Fruit fly (Drosophila melanogaster) whole organism, embryonic: ENCODE data around the gene CG8301.

Source experiments
- Adf1 ChIP-seq: fragments of 200-800 bp; sonication (Bioruptor generic); IDR thresholded peaks from 2 replicates; pipeline ENCODE4 v1.3.6; 2022; ENCODE audit warnings: missing biosample characterization, missing genetic modification characterization
- CG11085 ChIP-seq: fragments of 200-800 bp; sonication (Bioruptor generic); IDR thresholded peaks from 2 replicates; pipeline ENCODE4 v1.3.6; 2022; ENCODE audit warnings: missing biosample characterization, missing genetic modification characterization
- CG11456 ChIP-seq: fragments of 200-800 bp; sonication (Bioruptor generic); IDR thresholded peaks from 3 replicates; pipeline ENCODE4 v1.3.6; 2022; ENCODE audit warnings: missing biosample characterization, missing genetic modification characterization
- CG14965 ChIP-seq: fragments of 200-800 bp; sonication (Bioruptor generic); optimal IDR thresholded peaks from 2 replicates; lab custom pipeline; 2016; ENCODE audit warnings: missing biosample characterization, missing genetic modification characterization, borderline replicate concordance
- CG1529 ChIP-seq: fragments of 200-800 bp; sonication (Bioruptor generic); optimal IDR thresholded peaks from 3 replicates; lab custom pipeline; 2018; ENCODE audit warnings: missing biosample characterization, missing genetic modification characterization
- CG16779 ChIP-seq: fragments of 200-800 bp; sonication (Bioruptor generic); IDR thresholded peaks from 2 replicates; pipeline ENCODE4 v1.3.6; 2022; ENCODE audit warnings: missing biosample characterization, missing genetic modification characterization
- CG16813 ChIP-seq: fragments of 200-800 bp; sonication (Bioruptor generic); IDR thresholded peaks from 3 replicates; pipeline ENCODE4 v1.3.6; 2022; ENCODE audit warnings: missing biosample characterization, missing genetic modification characterization; ENCODE audit not compliant: partially characterized antibody
- CG17385 ChIP-seq: fragments of 200-800 bp; sonication (Bioruptor generic); optimal IDR thresholded peaks from 3 replicates; lab custom pipeline; 2018; ENCODE audit warnings: missing biosample characterization, mild to moderate bottlenecking, missing genetic modification characterization
- CG17802 ChIP-seq: fragments of 200-800 bp; sonication (Bioruptor generic); optimal IDR thresholded peaks from 2 replicates; lab custom pipeline; 2018; ENCODE audit warnings: missing biosample characterization, mild to moderate bottlenecking, missing genetic modification characterization, moderate library complexity
- CG18476 ChIP-seq: fragments of 200-800 bp; sonication (Bioruptor generic); optimal IDR thresholded peaks from 2 replicates; lab custom pipeline; 2016; ENCODE audit warnings: missing biosample characterization, mild to moderate bottlenecking, missing genetic modification characterization
- CG18599 ChIP-seq: fragments of 200-800 bp; sonication (Bioruptor generic); optimal IDR thresholded peaks from 3 replicates; lab custom pipeline; 2017; ENCODE audit warnings: missing biosample characterization, missing genetic modification characterization, mild to moderate bottlenecking, moderate library complexity, missing genetic modification reagents
- CG2678 ChIP-seq: fragments of 200-800 bp; sonication (Bioruptor generic); optimal IDR thresholded peaks from 3 replicates; lab custom pipeline; 2019; ENCODE audit warnings: missing biosample characterization, mild to moderate bottlenecking, missing genetic modification characterization, moderate library complexity
- CG31388 ChIP-seq: fragments of 200-800 bp; sonication (Bioruptor generic); optimal IDR thresholded peaks from 2 replicates; lab custom pipeline; 2016; ENCODE audit warnings: missing biosample characterization, missing genetic modification characterization
- CG3163 ChIP-seq: fragments of 200-800 bp; sonication (Bioruptor generic); optimal IDR thresholded peaks from 3 replicates; lab custom pipeline; 2016; ENCODE audit warnings: missing biosample characterization, missing genetic modification characterization
- CG4617 ChIP-seq: fragments of 200-800 bp; sonication (Bioruptor generic); optimal IDR thresholded peaks from 3 replicates; lab custom pipeline; 2016; ENCODE audit warnings: missing biosample characterization, missing genetic modification characterization, borderline replicate concordance
- CG4730 ChIP-seq: fragments of 200-800 bp; sonication (Bioruptor generic); IDR thresholded peaks from 2 replicates; pipeline ENCODE4 v1.3.6; 2022; ENCODE audit warnings: missing biosample characterization, missing genetic modification characterization
- CG5180 ChIP-seq: fragments of 200-800 bp; sonication (Bioruptor generic); optimal IDR thresholded peaks from 3 replicates; lab custom pipeline; 2017; ENCODE audit warnings: missing biosample characterization, missing genetic modification characterization, mild to moderate bottlenecking, moderate library complexity, missing genetic modification reagents
- CG7987 ChIP-seq: fragments of 200-800 bp; sonication (Bioruptor generic); optimal IDR thresholded peaks from 2 replicates; lab custom pipeline; 2018; ENCODE audit warnings: missing biosample characterization, mild to moderate bottlenecking, missing genetic modification characterization, moderate library complexity
- CG9215 ChIP-seq: fragments of 200-800 bp; sonication (Bioruptor generic); IDR thresholded peaks from 2 replicates; pipeline ENCODE4 v1.3.6; 2022; ENCODE audit warnings: missing biosample characterization, missing genetic modification characterization
- CTCF ChIP-seq: fragments of 200-800 bp; sonication (Bioruptor generic); optimal IDR thresholded peaks from 2 replicates; lab custom pipeline; 2017; ENCODE audit warnings: missing biosample characterization, mild to moderate bottlenecking, missing genetic modification characterization, moderate library complexity
- Gsc ChIP-seq: fragments of 200-800 bp; sonication (Bioruptor generic); IDR thresholded peaks from 2 replicates; pipeline ENCODE4 v1.3.6; 2022; ENCODE audit warnings: missing biosample characterization, missing genetic modification characterization
- Hmr ChIP-seq: fragments of 200-800 bp; sonication (Bioruptor generic); optimal IDR thresholded peaks from 3 replicates; lab custom pipeline; 2017; ENCODE audit warnings: mild to moderate bottlenecking, missing biosample characterization, missing genetic modification reagents, missing genetic modification characterization
- Hsf ChIP-seq: fragments of 200-800 bp; sonication (Bioruptor generic); optimal IDR thresholded peaks from 3 replicates; lab custom pipeline; 2016; ENCODE audit warnings: missing biosample characterization, missing genetic modification characterization
- Lhr ChIP-seq: fragments of 200-800 bp; sonication (Bioruptor generic); optimal IDR thresholded peaks from 3 replicates; lab custom pipeline; 2017; ENCODE audit warnings: mild to moderate bottlenecking, missing biosample characterization, missing genetic modification reagents, missing genetic modification characterization
- MBD-R2 ChIP-seq: fragments of 200-800 bp; sonication (Bioruptor generic); IDR thresholded peaks from 2 replicates; pipeline ENCODE4 v1.3.6; 2022; ENCODE audit warnings: missing biosample characterization, missing genetic modification characterization
- MTF-1 ChIP-seq: fragments of 200-800 bp; sonication (Bioruptor generic); optimal IDR thresholded peaks from 2 replicates; lab custom pipeline; 2018; ENCODE audit warnings: missing biosample characterization, mild to moderate bottlenecking, missing genetic modification characterization, borderline replicate concordance
- Max ChIP-seq: fragments of 200-800 bp; sonication (Bioruptor generic); optimal IDR thresholded peaks from 2 replicates; lab custom pipeline; 2016; ENCODE audit warnings: missing biosample characterization, mild to moderate bottlenecking, missing genetic modification characterization
- Mes4 ChIP-seq: fragments of 200-800 bp; sonication (Bioruptor generic); optimal IDR thresholded peaks from 2 replicates; lab custom pipeline; 2016; ENCODE audit warnings: missing biosample characterization, missing genetic modification characterization
- Poxn ChIP-seq: fragments of 200-800 bp; sonication (Bioruptor generic); IDR thresholded peaks from 2 replicates; pipeline ENCODE4 v1.3.6; 2022; ENCODE audit warnings: missing biosample characterization, missing genetic modification characterization
- Sry-δ ChIP-seq: fragments of 200-800 bp; sonication (Bioruptor generic); optimal IDR thresholded peaks from 2 replicates; lab custom pipeline; 2016; ENCODE audit warnings: missing biosample characterization, missing genetic modification characterization
- TFAM ChIP-seq: fragments of 200-800 bp; sonication (Bioruptor generic); optimal IDR thresholded peaks from 2 replicates; lab custom pipeline; 2017; ENCODE audit warnings: missing biosample characterization, missing genetic modification characterization, inconsistent platforms
- ara ChIP-seq: fragments of 200-800 bp; sonication (Bioruptor generic); IDR thresholded peaks from 2 replicates; pipeline ENCODE4 v1.3.6; 2022; ENCODE audit warnings: missing biosample characterization, missing genetic modification characterization
- corto ChIP-seq: fragments of 200-800 bp; sonication (Bioruptor generic); optimal IDR thresholded peaks from 2 replicates; lab custom pipeline; 2016; ENCODE audit warnings: missing biosample characterization, mild to moderate bottlenecking, missing genetic modification characterization, moderate library complexity
- crc ChIP-seq: fragments of 200-800 bp; sonication (Bioruptor generic); optimal IDR thresholded peaks from 2 replicates; lab custom pipeline; 2016; ENCODE audit warnings: missing biosample characterization, missing genetic modification characterization
- croc ChIP-seq: fragments of 200-800 bp; sonication (Bioruptor generic); conservative IDR thresholded peaks from 3 replicates; pipeline ENCODE4 v1.3.6; 2022; ENCODE audit warnings: missing biosample characterization, missing genetic modification characterization
- emc ChIP-seq: fragments of 200-800 bp; sonication (Bioruptor generic); optimal IDR thresholded peaks from 2 replicates; lab custom pipeline; 2016; ENCODE audit warnings: missing biosample characterization, missing genetic modification characterization
- eve ChIP-seq, 2 experiments: fragments of >200 bp; optimal IDR thresholded peaks; 2 replicates each; lab custom pipeline; 2017; ENCODE audit warnings: missing biosample characterization in 2 of 2, missing genetic modification characterization in 2 of 2
- fu2 ChIP-seq: fragments of 200-800 bp; sonication (Bioruptor generic); optimal IDR thresholded peaks from 2 replicates; lab custom pipeline; 2016; ENCODE audit warnings: missing biosample characterization, missing genetic modification characterization
- gsb ChIP-seq: fragments of 200-800 bp; sonication (Bioruptor generic); IDR thresholded peaks from 2 replicates; pipeline ENCODE4 v1.3.6; 2022; ENCODE audit warnings: missing biosample characterization, missing genetic modification characterization
- ken ChIP-seq: fragments of 200-800 bp; sonication (Bioruptor generic); IDR thresholded peaks from 3 replicates; pipeline ENCODE4 v1.3.6; 2022; ENCODE audit warnings: missing biosample characterization, missing genetic modification characterization
- lab ChIP-seq: fragments of 200-800 bp; sonication (Bioruptor generic); optimal IDR thresholded peaks from 3 replicates; lab custom pipeline; 2017; ENCODE audit warnings: missing biosample characterization, missing genetic modification characterization, mild to moderate bottlenecking, moderate library complexity, missing genetic modification reagents
- lmd ChIP-seq: fragments of 200-800 bp; sonication (Bioruptor generic); IDR thresholded peaks from 2 replicates; pipeline ENCODE4 v1.3.6; 2022; ENCODE audit warnings: missing biosample characterization, missing genetic modification characterization
- mam ChIP-seq: fragments of 200-800 bp; sonication (Bioruptor generic); optimal IDR thresholded peaks from 3 replicates; lab custom pipeline; 2016; ENCODE audit warnings: missing biosample characterization, missing genetic modification characterization
- pb ChIP-seq: fragments of 200-800 bp; sonication (Bioruptor generic); optimal IDR thresholded peaks from 3 replicates; lab custom pipeline; 2016; ENCODE audit warnings: missing biosample characterization, missing genetic modification characterization
- ro ChIP-seq: fragments of 200-800 bp; sonication (Bioruptor generic); IDR thresholded peaks from 2 replicates; pipeline ENCODE4 v1.3.6; 2022; ENCODE audit warnings: missing biosample characterization, missing genetic modification characterization
- slou ChIP-seq: fragments of 200-800 bp; sonication (Bioruptor generic); optimal IDR thresholded peaks from 3 replicates; lab custom pipeline; 2016; ENCODE audit warnings: missing biosample characterization, missing genetic modification characterization
- tgo ChIP-seq: fragments of 200-800 bp; sonication (Bioruptor generic); IDR thresholded peaks from 3 replicates; pipeline ENCODE4 v1.3.6; 2022; ENCODE audit warnings: missing biosample characterization, missing genetic modification characterization
- tx ChIP-seq: fragments of 200-800 bp; sonication (Bioruptor generic); optimal IDR thresholded peaks from 2 replicates; lab custom pipeline; 2016; ENCODE audit warnings: missing biosample characterization, missing genetic modification characterization
- vfl ChIP-seq: fragments of 200-800 bp; sonication (Bioruptor generic); optimal IDR thresholded peaks from 2 replicates; lab custom pipeline; 2016; ENCODE audit warnings: missing biosample characterization, missing genetic modification characterization
- vnd ChIP-seq: fragments of 200-800 bp; sonication (Bioruptor generic); IDR thresholded peaks from 3 replicates; pipeline ENCODE4 v1.3.6; 2022; ENCODE audit warnings: missing biosample characterization, missing genetic modification characterization; ENCODE audit not compliant: partially characterized antibody
- zen ChIP-seq: fragments of 200-800 bp; sonication (Bioruptor generic); optimal IDR thresholded peaks from 3 replicates; lab custom pipeline; 2018; ENCODE audit warnings: missing biosample characterization, mild to moderate bottlenecking, missing genetic modification characterization, moderate library complexity
- zf30C ChIP-seq: fragments of 200-800 bp; sonication (Bioruptor generic); optimal IDR thresholded peaks from 3 replicates; lab custom pipeline; 2018; ENCODE audit warnings: missing biosample characterization, mild to moderate bottlenecking, missing genetic modification characterization

CG8301 gene

dm6 chr3R:9613124-9613523 lies 32.0 kb downstream of the CG8301 start (continued):
- TF ChIP-seq Poxn (0 out of 2 replicates have a peak, but pooled peaks have one; percentile 8), TFAM (no peak), Sry-δ (GFP tag; lab: Kevin White, UChicago) (peak; percentile 42), tx (GFP tag; lab: Kevin White, UChicago) (no peak), eve (GFP tag; optimal IDR thresholded peaks at IDR 0.05; lab: Kevin White, UChicago) (peak in 1 of 2 experiments; percentile 56), CTCF (no peak), mam (GFP tag; lab: Kevin White, UChicago) (peak; percentile 67), CG18599 (GFP tag; lab: Kevin White, UChicago) (peak; percentile 81), lab (GFP tag; lab: Kevin White, UChicago) (peak; percentile 90), CG17802 (tag; lab: Kevin White, UChicago) (no peak), CG1529 (GFP tag; lab: Kevin White, UChicago) (no peak), CG31388 (peak; percentile 13), ro (no peak), vfl (GFP tag; lab: Kevin White, UChicago) (no peak), CG9215 (GFP tag; lab: Robert Waterston, UW) (peak; percentile 32; the same call in 1 of the 2 replicates), vnd (GFP tag; lab: Robert Waterston, UW) (no peak), fu2 (GFP tag; lab: Kevin White, UChicago) (no peak), lmd (GFP tag; lab: Robert Waterston, UW) (peak; percentile 61), MBD-R2 (GFP tag; lab: Robert Waterston, UW) (peak; percentile 33; the same call in 1 of the 2 replicates), CG18476 (peak; percentile 59), tgo (GFP tag; lab: Robert Waterston, UW) (peak; percentile 66), CG3163 (GFP tag; lab: Kevin White, UChicago) (no peak), ken (GFP tag; lab: Robert Waterston, UW) (0 out of 3 replicates have a peak, but pooled peaks have one; percentile 5), Hmr (GFP tag; lab: Kevin White, UChicago) (peak; percentile 58), CG7987 (GFP tag; lab: Kevin White, UChicago) (peak; percentile 20), pb (peak; percentile 22), Adf1 (no peak; the same call in 1 of the 2 replicates), CG4730 (GFP tag; lab: Robert Waterston, UW) (no peak), CG11085 (GFP tag; lab: Robert Waterston, UW) (0 out of 2 replicates have a peak, but pooled peaks have one; percentile 32), Hsf (peak; percentile 56), gsb (GFP tag; lab: Robert Waterston, UW) (no peak), CG16813 (GFP tag; lab: Robert Waterston, UW) (no peak), emc (GFP tag; lab: Kevin White, UChicago) (peak; percentile 52), ara (GFP tag; lab: Robert Waterston, UW) (no peak), CG2678 (tag; lab: Kevin White, UChicago) (peak; percentile 69), zf30C (GFP tag; lab: Kevin White, UChicago) (no peak), CG11456 (no peak; the same call in 2 of the 3 replicates), CG14965 (GFP tag; lab: Kevin White, UChicago) (no peak), crc (GFP tag; lab: Kevin White, UChicago) (no peak), croc (GFP tag; lab: Robert Waterston, UW) (no peak; the same call in 2 of the 3 replicates), Lhr (GFP tag; lab: Kevin White, UChicago) (no peak), CG5180 (GFP tag; lab: Kevin White, UChicago) (peak; percentile 36), MTF-1 (GFP tag; lab: Kevin White, UChicago) (peak; percentile 7), Max (peak; percentile 46), zen (tag; lab: Kevin White, UChicago) (no peak), CG16779 (no peak), CG4617 (GFP tag; lab: Kevin White, UChicago) (no peak), Mes4 (no peak), CG17385 (GFP tag; lab: Kevin White, UChicago) (peak; percentile 10), Gsc (no peak), corto (GFP tag; lab: Kevin White, UChicago) (peak; percentile 66), slou (GFP tag; lab: Kevin White, UChicago) (no peak)
